Fruit fly (Drosophila melanogaster): ENCODE measurements around the gene CG42354.
A peak's percentile ranks its signal among the peaks of the same experiment; 100 is the strongest.

The CG42354 gene

dm6 chrX:16140603-16141002 is 35.9 kb upstream of the CG42354 start (continued):
- TF ChIP-seq dac (GFP tag; optimal IDR thresholded peaks at IDR 0.05) (no peak), Ets96B (tag; optimal IDR thresholded peaks at IDR 0.05) (peak; percentile 52), net (GFP tag; optimal IDR thresholded peaks at IDR 0.05) (peak; percentile 26), cyc (GFP tag; optimal IDR thresholded peaks at IDR 0.05) (no peak), CG8632 (GFP tag; optimal IDR thresholded peaks at IDR 0.05) (peak; percentile 7), lz (GFP tag; optimal IDR thresholded peaks at IDR 0.05) (no peak), Eip75B (GFP tag; optimal IDR thresholded peaks at IDR 0.05) (peak; percentile 3), salr (GFP tag; optimal IDR thresholded peaks at IDR 0.05) (peak in 1 of 2 experiments; percentile 49), Sox14 (GFP tag; optimal IDR thresholded peaks at IDR 0.05) (peak; percentile 70), CG6163 (GFP tag; IDR thresholded peaks at IDR 0.05) (no peak), Hr4 (GFP tag; optimal IDR thresholded peaks at IDR 0.05) (peak; percentile 44), OdsH (GFP tag; optimal IDR thresholded peaks at IDR 0.05) (peak; percentile 19), Met (GFP tag; optimal IDR thresholded peaks at IDR 0.05) (peak; percentile 1), Sox102F (GFP tag; optimal IDR thresholded peaks at IDR 0.05) (no peak), Ets21C (GFP tag; optimal IDR thresholded peaks at IDR 0.05) (no peak), CG3032 (tag; optimal IDR thresholded peaks at IDR 0.05) (peak; percentile 53), CG11902 (GFP tag; optimal IDR thresholded peaks at IDR 0.05) (no peak), acj6 (GFP tag; optimal IDR thresholded peaks at IDR 0.05) (peak; percentile 18), CG7368 (GFP tag; optimal IDR thresholded peaks at IDR 0.05) (no peak), topi (GFP tag; optimal IDR thresholded peaks at IDR 0.05) (peak; percentile 10), CG10669 (GFP tag; optimal IDR thresholded peaks at IDR 0.05) (peak; percentile 58), CG11762 (GFP tag; optimal IDR thresholded peaks at IDR 0.05; ENCODE audit: insufficient read depth) (peak; percentile 41), svp (GFP tag) (peak; percentile 72), Hr39 (GFP tag; optimal IDR thresholded peaks at IDR 0.05) (no peak), eg (GFP tag; IDR thresholded peaks at IDR 0.05) (no peak)

- TF ChIP-seq CG6854 (GFP tag; optimal IDR thresholded peaks at IDR 0.05), result no peak
- TF ChIP-seq CG9139 (GFP tag; optimal IDR thresholded peaks at IDR 0.05), result no peak
- TF ChIP-seq CG1621 (tag; optimal IDR thresholded peaks at IDR 0.05), result no peak
- peak; percentile 38 for TF ChIP-seq CG3919 (GFP tag; optimal IDR thresholded peaks at IDR 0.05)
- TF ChIP-seq CG3032 (tag; optimal IDR thresholded peaks at IDR 0.05), result peak; percentile 24
- TF ChIP-seq Hr38 (GFP tag; optimal IDR thresholded peaks at IDR 0.05), result no peak
- no peak for TF ChIP-seq CG8319 (GFP tag; optimal IDR thresholded peaks at IDR 0.05)
- TF ChIP-seq Met (GFP tag; optimal IDR thresholded peaks at IDR 0.05), result peak; percentile 41
- peak; percentile 22 for TF ChIP-seq net (GFP tag; optimal IDR thresholded peaks at IDR 0.05)
- no peak for TF ChIP-seq fd85E (GFP tag; optimal IDR thresholded peaks at IDR 0.05)
- TF ChIP-seq Gug (GFP tag; IDR thresholded peaks at IDR 0.05), result no peak
- TF ChIP-seq CG34406 (GFP tag; optimal IDR thresholded peaks at IDR 0.05), result peak; percentile 27
- TF ChIP-seq Smox (GFP tag; optimal IDR thresholded peaks at IDR 0.05), result peak; percentile 53
- TF ChIP-seq CG11762 (GFP tag; optimal IDR thresholded peaks at IDR 0.05; ENCODE audit: insufficient read depth), result no peak
- TF ChIP-seq acj6 (GFP tag; optimal IDR thresholded peaks at IDR 0.05), result peak; percentile 45
- TF ChIP-seq vri (GFP tag; optimal IDR thresholded peaks at IDR 0.05), result peak; percentile 20
- peak; percentile 25 for TF ChIP-seq CG6792 (GFP tag; optimal IDR thresholded peaks at IDR 0.05)
- no peak for TF ChIP-seq Eip93F (GFP tag; optimal IDR thresholded peaks at IDR 0.05)
- TF ChIP-seq spab (GFP tag; optimal IDR thresholded peaks at IDR 0.05), result peak; percentile 17
- TF ChIP-seq Ets21C (GFP tag; optimal IDR thresholded peaks at IDR 0.05), result peak; percentile 29
- TF ChIP-seq CG6163 (GFP tag; IDR thresholded peaks at IDR 0.05), result peak; percentile 43; the same call in 1 of the 3 replicates
- peak; percentile 14 for TF ChIP-seq Ets96B (tag; optimal IDR thresholded peaks at IDR 0.05)
- no peak for TF ChIP-seq Sox15 (GFP tag; optimal IDR thresholded peaks at IDR 0.05)
- TF ChIP-seq Hr4 (GFP tag; optimal IDR thresholded peaks at IDR 0.05), result peak; percentile 37
- peak; percentile 51 for TF ChIP-seq esn (GFP tag; optimal IDR thresholded peaks at IDR 0.05)
- no peak for TF ChIP-seq CG7368 (GFP tag; optimal IDR thresholded peaks at IDR 0.05)
- TF ChIP-seq dac (GFP tag; optimal IDR thresholded peaks at IDR 0.05), result no peak
- TF ChIP-seq salr (GFP tag; optimal IDR thresholded peaks at IDR 0.05), result peak in 1 of 2 experiments; percentile 43
- TF ChIP-seq Sox102F (GFP tag; optimal IDR thresholded peaks at IDR 0.05), result peak; percentile 50
- TF ChIP-seq lz (GFP tag; optimal IDR thresholded peaks at IDR 0.05), result peak; percentile 47
- peak; percentile 27 for TF ChIP-seq CG10669 (GFP tag; optimal IDR thresholded peaks at IDR 0.05)
- TF ChIP-seq ss (GFP tag; optimal IDR thresholded peaks at IDR 0.05), result no peak
- peak; percentile 82 for TF ChIP-seq Eip78C (GFP tag)
- peak; percentile 46 for TF ChIP-seq achi (GFP tag; optimal IDR thresholded peaks at IDR 0.05)
- peak; percentile 50 for TF ChIP-seq Hr39 (GFP tag; optimal IDR thresholded peaks at IDR 0.05)
- peak; percentile 21 for TF ChIP-seq CG8632 (GFP tag; optimal IDR thresholded peaks at IDR 0.05)
- TF ChIP-seq CG6808 (GFP tag; optimal IDR thresholded peaks at IDR 0.05), result peak; percentile 2
- 0 out of 3 replicates have a peak, but pooled peaks have one; percentile 31 for TF ChIP-seq eg (GFP tag; IDR thresholded peaks at IDR 0.05)
- peak; percentile 45 for TF ChIP-seq CG10631 (GFP tag; optimal IDR thresholded peaks at IDR 0.05)
- peak; percentile 53 for TF ChIP-seq CG32006 (GFP tag; optimal IDR thresholded peaks at IDR 0.05)
- TF ChIP-seq cyc (GFP tag; optimal IDR thresholded peaks at IDR 0.05), result peak; percentile 28
Measured at dm6 chrX:16139030-16139429, 34.3 kb upstream of the CG42354 start.

Data from whole organism, prepupa.